Worm (Caenorhabditis elegans) whole organism, L4/young adult: ENCODE data around the gene clec-223.

Source experiments
- dao-5 ChIP-seq: sonication (generic microtip); optimal IDR thresholded peaks from 2 replicates; lab custom pipeline; 2016; ENCODE audit warnings: missing genotype, missing genetic modification characterization, moderate library complexity, missing compliant biosample characterization
- him-1 ChIP-seq: sonication (generic microtip); optimal IDR thresholded peaks from 2 replicates; lab custom pipeline; 2016; ENCODE audit warnings: missing genotype, missing genetic modification reagents, missing genetic modification characterization, missing compliant biosample characterization

- no peak for TF ChIP-seq dao-5
- no peak for TF ChIP-seq him-1 (tag; lab: Kevin White, UChicago)
These were observed 20.5 kb upstream of the clec-223 start, which contains the start of gene srsx-33 for ce11 chrV:11252429-11252828.
